Worm (Caenorhabditis elegans): ENCODE data around the gene F49C12.7.
"Not testable (repeated sequence)": the region's sequence is repeated elsewhere in the genome, so short reads cannot be mapped to it uniquely, and the experiment has no call there.

- not testable (repeated sequence) for TF ChIP-seq pha-4 (tag; optimal IDR thresholded peaks at IDR 0.05); ztf-11 (tag; optimal IDR thresholded peaks at IDR 0.05); snpc-4 (tag; optimal IDR thresholded peaks at IDR 0.05); ceh-83 (GFP tag; optimal IDR thresholded peaks at IDR 0.05); nhr-237 (tag; optimal IDR thresholded peaks at IDR 0.05); nhr-28 (tag; optimal IDR thresholded peaks at IDR 0.05); unc-39 (tag; optimal IDR thresholded peaks at IDR 0.05); unc-62 (GFP tag; optimal IDR thresholded peaks at IDR 0.05); blmp-1 (tag; optimal IDR thresholded peaks at IDR 0.05); M03D4.4 (tag; optimal IDR thresholded peaks at IDR 0.05)
Observed at ce11 chrIV:9286305-9286704, 26.4 kb downstream of the F49C12.7 start, which contains the start of gene nhr-267.

Measured in whole organism, mixed stage, embryonic.